Fruit fly (Drosophila melanogaster): ENCODE measurements around the gene CG32563.

CG32563 gene

DNA sequence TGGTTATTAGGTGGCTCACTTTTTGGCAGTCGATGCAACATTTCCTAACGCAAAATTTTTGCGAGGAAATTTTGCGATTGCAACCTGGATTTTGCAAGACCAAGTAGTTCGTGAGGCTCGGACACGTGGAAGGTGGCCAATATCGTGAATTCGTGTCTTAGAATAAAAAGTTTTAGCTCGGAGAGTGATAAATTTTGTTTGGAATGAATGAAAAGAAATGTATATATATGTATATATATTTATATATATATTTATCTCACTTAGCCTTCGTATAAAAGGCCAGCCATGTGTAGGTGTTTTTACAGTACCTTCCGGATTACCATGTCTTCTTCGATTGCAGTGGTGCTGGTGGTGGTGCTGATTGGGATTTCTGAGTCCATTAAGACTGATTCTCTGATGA is 3.8 kb downstream of the CG32563 start, which contains the start of gene CG18258:
Gene CG18258, plus strand, starts transcription at position 301 of the 400 bp plus-strand sequence.
- no peak for TF ChIP-seq rgr (GFP tag; optimal IDR thresholded peaks at IDR 0.05)
- no peak for TF ChIP-seq pan (optimal IDR thresholded peaks at IDR 0.05)
- TF ChIP-seq h (GFP tag; optimal IDR thresholded peaks at IDR 0.05) = no peak
- TF ChIP-seq dmrt93B (GFP tag; optimal IDR thresholded peaks at IDR 0.05) = no peak

DNA sequence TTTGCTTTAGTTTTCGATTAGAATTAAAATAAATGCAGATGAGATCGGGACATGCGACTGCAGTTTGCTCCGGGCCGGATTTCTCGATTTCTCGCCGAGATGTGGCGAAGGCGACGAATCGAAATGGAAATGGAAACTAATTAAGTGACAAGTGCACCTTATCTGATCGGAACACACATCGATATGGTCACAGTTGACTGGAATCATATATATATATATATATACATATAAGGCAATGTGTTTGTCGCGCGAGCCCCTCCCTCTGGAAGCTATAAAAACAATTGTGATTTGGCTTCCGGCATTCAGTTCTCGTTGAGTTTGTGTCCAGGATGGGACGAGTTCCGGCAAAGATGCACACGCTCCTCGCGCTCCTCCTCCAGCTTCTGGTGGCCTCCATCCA is 6.8 kb downstream of the CG32563 start, which contains the start of gene CG5162:
Gene CG5162, plus strand, starts transcription at position 301 of the 400 bp plus-strand sequence.
- TF ChIP-seq Hr83 (GFP tag; optimal IDR thresholded peaks at IDR 0.05; ENCODE audit: poor library complexity, severe bottlenecking) (no peak), Rel (GFP tag; optimal IDR thresholded peaks at IDR 0.05) (no peak), Rel (tag; optimal IDR thresholded peaks at IDR 0.05) (no peak), brk (GFP tag; optimal IDR thresholded peaks at IDR 0.05) (no peak), sv (GFP tag; optimal IDR thresholded peaks at IDR 0.05) (no peak), CG32264 (GFP tag; optimal IDR thresholded peaks at IDR 0.05) (no peak), CG9705 (GFP tag; optimal IDR thresholded peaks at IDR 0.05) (no peak), h (GFP tag; optimal IDR thresholded peaks at IDR 0.05) (no peak), sage (GFP tag; optimal IDR thresholded peaks at IDR 0.05) (no peak), fru (GFP tag; optimal IDR thresholded peaks at IDR 0.05) (no peak), HLH106 (tag; optimal IDR thresholded peaks at IDR 0.05) (no peak), dmrt93B (GFP tag; optimal IDR thresholded peaks at IDR 0.05) (no peak), Sp1 (GFP tag; optimal IDR thresholded peaks at IDR 0.05) (no peak), Mio (GFP tag; optimal IDR thresholded peaks at IDR 0.05) (no peak), Abd-B (GFP tag; optimal IDR thresholded peaks at IDR 0.05) (no peak), OdsH (GFP tag; optimal IDR thresholded peaks at IDR 0.05) (no peak), lola (GFP tag; optimal IDR thresholded peaks at IDR 0.05) (no peak)

DNA sequence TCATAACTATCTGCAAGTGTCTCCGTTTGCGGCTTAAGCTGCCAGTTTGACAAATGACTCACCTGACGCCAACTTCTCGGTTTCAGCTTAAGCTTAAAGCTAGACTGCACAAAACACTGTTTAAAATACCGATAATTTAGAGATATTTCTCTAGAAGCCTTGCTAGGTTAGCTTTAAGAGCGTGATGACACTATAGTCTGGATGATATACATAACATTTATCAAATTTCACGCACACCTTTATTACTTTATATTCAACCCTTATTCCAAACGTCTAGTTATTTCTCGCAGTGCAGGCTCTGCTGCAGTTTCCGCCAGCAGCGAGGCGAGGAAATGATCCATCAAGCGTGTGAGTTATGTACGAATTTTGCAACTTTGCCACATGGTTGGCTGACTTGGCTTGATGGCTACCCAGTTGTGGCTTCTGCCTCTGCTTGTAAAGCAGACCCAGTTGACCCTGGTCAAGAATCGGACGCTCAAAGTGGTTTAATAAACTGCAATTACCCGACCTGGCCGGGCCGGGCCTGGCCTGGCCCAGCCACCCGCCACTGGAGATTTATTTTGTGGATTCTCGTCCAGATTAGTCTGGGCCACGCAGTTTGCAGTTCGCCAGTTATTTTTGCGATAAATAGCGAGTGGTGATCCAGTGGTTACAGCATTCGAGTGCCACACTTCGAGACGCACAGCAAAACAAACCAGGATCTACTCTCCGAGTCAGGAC is 10.2 kb downstream of the CG32563 start, which contains the start of gene CG12998:
Gene CG12998, plus strand, starts transcription at position 436 of the 720 bp plus-strand sequence.
- TF ChIP-seq ey (GFP tag; optimal IDR thresholded peaks at IDR 0.05) = no peak
- peak; percentile 97 for TF ChIP-seq Dfd (GFP tag; optimal IDR thresholded peaks at IDR 0.05)

DNA sequence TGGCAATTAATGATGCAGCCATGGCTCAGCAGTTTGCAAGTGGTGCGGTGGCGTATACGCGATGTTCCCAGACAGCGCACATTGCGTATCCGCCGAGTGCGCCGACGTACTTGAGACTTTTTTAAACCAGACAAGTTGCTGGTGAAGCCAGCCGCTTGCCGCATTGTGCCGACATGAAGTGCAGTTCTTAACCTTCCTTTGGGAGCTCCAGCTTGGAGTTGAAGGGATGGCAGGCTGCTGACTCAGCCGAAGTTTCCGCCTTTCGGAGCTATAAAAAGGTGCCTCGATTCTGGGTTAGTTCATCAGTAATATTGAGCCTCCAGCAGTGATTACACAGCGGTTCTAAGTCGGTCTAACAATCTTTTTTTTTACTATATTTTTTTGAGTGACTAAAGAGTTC is 12.9 kb downstream of the CG32563 start, which contains the start of gene CG5172:
Gene CG5172, plus strand, starts transcription at position 301 of the 400 bp plus-strand sequence.
- TF ChIP-seq usp (GFP tag; optimal IDR thresholded peaks at IDR 0.05) = no peak
- TF ChIP-seq Hr78 (GFP tag; optimal IDR thresholded peaks at IDR 0.05) = no peak
- no peak for TF ChIP-seq Mio (GFP tag; optimal IDR thresholded peaks at IDR 0.05)
- TF ChIP-seq psq (GFP tag; optimal IDR thresholded peaks at IDR 0.05) = no peak
- TF ChIP-seq woc (GFP tag; optimal IDR thresholded peaks at IDR 0.05) = no peak
- TF ChIP-seq fru (GFP tag; optimal IDR thresholded peaks at IDR 0.05) = no peak
- no peak for TF ChIP-seq Jra (GFP tag; optimal IDR thresholded peaks at IDR 0.05)
- no peak for TF ChIP-seq Hnf4 (GFP tag; optimal IDR thresholded peaks at IDR 0.05)
- no peak for TF ChIP-seq Vsx2 (GFP tag; optimal IDR thresholded peaks at IDR 0.05; ENCODE audit: partially characterized antibody)
- TF ChIP-seq OdsH (GFP tag; optimal IDR thresholded peaks at IDR 0.05) = no peak

DNA sequence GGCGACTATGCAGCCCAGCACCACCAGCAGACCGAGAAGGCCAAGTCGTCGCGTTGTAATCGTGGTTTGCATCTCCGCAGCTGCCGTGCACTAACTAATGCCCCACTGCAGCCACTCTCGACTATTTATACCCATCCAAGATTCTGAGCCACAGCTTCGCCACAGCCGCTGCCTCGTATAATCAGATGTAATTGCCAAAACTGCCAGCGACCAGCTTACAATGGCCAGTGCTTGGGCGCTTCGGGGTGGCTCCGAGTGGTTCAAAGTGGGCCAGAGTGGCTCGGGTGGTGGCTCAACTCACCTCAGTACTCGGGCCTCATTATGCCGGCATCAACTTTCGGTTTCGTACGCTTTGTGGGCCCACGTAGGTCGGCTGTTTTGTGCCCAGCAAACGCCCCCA is 15.5 kb downstream of the CG32563 start, which contains the start of gene CG34327:
Gene CG34327, minus strand, starts transcription at position 101 of the 400 bp plus-strand sequence.
- TF ChIP-seq dsf (GFP tag; optimal IDR thresholded peaks at IDR 0.05; ENCODE audit: borderline replicate concordance) = no peak
- TF ChIP-seq HLH106 (tag; optimal IDR thresholded peaks at IDR 0.05) = no peak
- TF ChIP-seq sv (GFP tag; optimal IDR thresholded peaks at IDR 0.05) = no peak
- no peak for TF ChIP-seq fru (GFP tag; optimal IDR thresholded peaks at IDR 0.05)
- TF ChIP-seq Rel (GFP tag; optimal IDR thresholded peaks at IDR 0.05) = no peak
- no peak for TF ChIP-seq Rel (tag; optimal IDR thresholded peaks at IDR 0.05)
- no peak for TF ChIP-seq CG32264 (GFP tag; optimal IDR thresholded peaks at IDR 0.05)
- no peak for TF ChIP-seq jim (GFP tag; optimal IDR thresholded peaks at IDR 0.05)
- no peak for TF ChIP-seq foxo (GFP tag; optimal IDR thresholded peaks at IDR 0.05)
- no peak for TF ChIP-seq Dfd (GFP tag; optimal IDR thresholded peaks at IDR 0.05)
- no peak for TF ChIP-seq OdsH (GFP tag; optimal IDR thresholded peaks at IDR 0.05)
- TF ChIP-seq brk (GFP tag; optimal IDR thresholded peaks at IDR 0.05) = no peak
- no peak for TF ChIP-seq dmrt93B (GFP tag; optimal IDR thresholded peaks at IDR 0.05)
- no peak for TF ChIP-seq ey (GFP tag; optimal IDR thresholded peaks at IDR 0.05)
- TF ChIP-seq Hnf4 (GFP tag; optimal IDR thresholded peaks at IDR 0.05) = no peak
- no peak for TF ChIP-seq br (GFP tag; optimal IDR thresholded peaks at IDR 0.05)
- no peak for TF ChIP-seq pan (optimal IDR thresholded peaks at IDR 0.05)
- no peak for TF ChIP-seq CrebA (GFP tag; optimal IDR thresholded peaks at IDR 0.05; ENCODE audit: borderline replicate concordance)
- no peak for TF ChIP-seq rgr (GFP tag; optimal IDR thresholded peaks at IDR 0.05)
- no peak for TF ChIP-seq Myc (optimal IDR thresholded peaks at IDR 0.05)

Data from whole organism, wandering third instar larva.